Fruit fly (Drosophila melanogaster): ENCODE results near the gene ort.

- TF ChIP-seq usp (GFP tag; optimal IDR thresholded peaks at IDR 0.05) (no peak), pan (optimal IDR thresholded peaks at IDR 0.05) (no peak)
Observed at dm6 chr3R:19634649-19635048, 24.9 kb upstream of the ort start, which contains the start of gene CG34138.
